Fruit fly (Drosophila melanogaster) whole organism, embryonic: Measurements from ENCODE around the gene Trim9.

Experiments used
- Bgb ChIP-seq: fragments of 200-800 bp; sonication (Bioruptor generic); IDR thresholded peaks from 2 replicates; pipeline ENCODE4 v1.3.6; 2022; ENCODE audit warnings: missing biosample characterization, missing genetic modification characterization; ENCODE audit not compliant: partially characterized antibody
- CG10274 ChIP-seq: fragments of 200-800 bp; sonication (Bioruptor generic); optimal IDR thresholded peaks from 3 replicates; lab custom pipeline; 2017; ENCODE audit warnings: missing biosample characterization, mild to moderate bottlenecking, missing genetic modification characterization
- CG10959 ChIP-seq: fragments of 200-800 bp; sonication (Bioruptor generic); IDR thresholded peaks from 2 replicates; pipeline ENCODE4 v1.3.6; 2022; ENCODE audit warnings: missing biosample characterization, missing genetic modification characterization
- CG12155 ChIP-seq: fragments of 200-800 bp; sonication (Bioruptor generic); optimal IDR thresholded peaks from 3 replicates; lab custom pipeline; 2016; ENCODE audit warnings: missing biosample characterization, missing genetic modification characterization
- CG14860 ChIP-seq: fragments of 200-800 bp; sonication (Bioruptor generic); IDR thresholded peaks from 3 replicates; pipeline ENCODE4 v1.3.6; 2022; ENCODE audit warnings: missing biosample characterization, missing genetic modification characterization; ENCODE audit not compliant: partially characterized antibody
- CG15601 ChIP-seq: fragments of 200-800 bp; sonication (Bioruptor generic); optimal IDR thresholded peaks from 3 replicates; lab custom pipeline; 2019; ENCODE audit warnings: missing biosample characterization, mild to moderate bottlenecking, missing genetic modification characterization, moderate library complexity
- CG16863 ChIP-seq: fragments of 200-800 bp; sonication (Bioruptor generic); optimal IDR thresholded peaks from 3 replicates; lab custom pipeline; 2016; ENCODE audit warnings: missing biosample characterization, missing genetic modification characterization
- CG17359 ChIP-seq: fragments of 200-800 bp; sonication (Bioruptor generic); optimal IDR thresholded peaks from 3 replicates; lab custom pipeline; 2018; ENCODE audit warnings: missing biosample characterization, mild to moderate bottlenecking, missing genetic modification characterization, moderate library complexity
- CG17802 ChIP-seq: fragments of 200-800 bp; sonication (Bioruptor generic); optimal IDR thresholded peaks from 2 replicates; lab custom pipeline; 2018; ENCODE audit warnings: missing biosample characterization, mild to moderate bottlenecking, missing genetic modification characterization, moderate library complexity
- CG2116 ChIP-seq: fragments of 200-800 bp; sonication (Bioruptor generic); optimal IDR thresholded peaks from 3 replicates; lab custom pipeline; 2018; ENCODE audit warnings: missing biosample characterization, mild to moderate bottlenecking, missing genetic modification characterization
- CG2129 ChIP-seq: fragments of 200-800 bp; sonication (Bioruptor generic); IDR thresholded peaks from 2 replicates; pipeline ENCODE4 v1.3.6; 2022; ENCODE audit warnings: missing biosample characterization, missing genetic modification characterization; ENCODE audit not compliant: partially characterized antibody
- CG2678 ChIP-seq: fragments of 200-800 bp; sonication (Bioruptor generic); optimal IDR thresholded peaks from 3 replicates; lab custom pipeline; 2019; ENCODE audit warnings: missing biosample characterization, mild to moderate bottlenecking, missing genetic modification characterization, moderate library complexity
- CG30403 ChIP-seq: fragments of 200-800 bp; sonication (Bioruptor generic); optimal IDR thresholded peaks from 3 replicates; lab custom pipeline; 2016; ENCODE audit warnings: missing biosample characterization, missing genetic modification characterization
- CG3065 ChIP-seq: fragments of 200-800 bp; sonication (Bioruptor generic); optimal IDR thresholded peaks from 2 replicates; lab custom pipeline; 2016; ENCODE audit warnings: missing biosample characterization, missing genetic modification characterization
- CG31441 ChIP-seq: fragments of 200-800 bp; sonication (Bioruptor generic); IDR thresholded peaks from 2 replicates; pipeline ENCODE4 v1.3.6; 2022; ENCODE audit warnings: missing biosample characterization, missing genetic modification characterization
- CG32532 ChIP-seq: fragments of 200-800 bp; sonication (Bioruptor generic); IDR thresholded peaks from 2 replicates; pipeline ENCODE4 v1.3.6; 2022; ENCODE audit warnings: missing biosample characterization, missing genetic modification characterization
- CG33213 ChIP-seq: fragments of 200-800 bp; sonication (Bioruptor generic); optimal IDR thresholded peaks from 3 replicates; lab custom pipeline; 2016; ENCODE audit warnings: missing biosample characterization, missing genetic modification characterization
- CG4820 ChIP-seq: fragments of 200-800 bp; sonication (Bioruptor generic); optimal IDR thresholded peaks from 3 replicates; lab custom pipeline; 2016; ENCODE audit warnings: missing biosample characterization, missing genetic modification characterization
- CG6791 ChIP-seq: fragments of 200-800 bp; sonication (Bioruptor generic); IDR thresholded peaks from 3 replicates; pipeline ENCODE4 v1.3.6; 2022; ENCODE audit warnings: missing biosample characterization, missing genetic modification characterization; ENCODE audit not compliant: partially characterized antibody
- CG8359 ChIP-seq: fragments of 200-800 bp; sonication (Bioruptor generic); optimal IDR thresholded peaks from 2 replicates; lab custom pipeline; 2017; ENCODE audit warnings: missing biosample characterization, mild to moderate bottlenecking, missing genetic modification characterization, borderline replicate concordance
- CG9215 ChIP-seq: fragments of 200-800 bp; sonication (Bioruptor generic); IDR thresholded peaks from 2 replicates; pipeline ENCODE4 v1.3.6; 2022; ENCODE audit warnings: missing biosample characterization, missing genetic modification characterization
- CG9817 ChIP-seq: fragments of 200-800 bp; sonication (Bioruptor generic); optimal IDR thresholded peaks from 2 replicates; lab custom pipeline; 2018; ENCODE audit warnings: missing biosample characterization, mild to moderate bottlenecking, missing genetic modification characterization, moderate library complexity
- Dip3 ChIP-seq: fragments of 200-800 bp; sonication (Bioruptor generic); optimal IDR thresholded peaks from 3 replicates; lab custom pipeline; 2016; ENCODE audit warnings: missing biosample characterization, missing genetic modification characterization
- Ets65A ChIP-seq: fragments of 200-800 bp; sonication (Bioruptor generic); peaks from one replicate; lab custom pipeline; 2016; ENCODE audit warnings: missing biosample characterization, missing genetic modification characterization
- HLH54F ChIP-seq: fragments of 200-800 bp; sonication (Bioruptor generic); optimal IDR thresholded peaks from 3 replicates; lab custom pipeline; 2016; ENCODE audit warnings: missing biosample characterization, missing genetic modification characterization
- Mad ChIP-seq: fragments of 200-800 bp; sonication (Bioruptor generic); optimal IDR thresholded peaks from 2 replicates; lab custom pipeline; 2016; ENCODE audit warnings: missing biosample characterization, missing genetic modification characterization
- Myb ChIP-seq: fragments of 200-800 bp; sonication (Bioruptor generic); optimal IDR thresholded peaks from 2 replicates; lab custom pipeline; 2016; ENCODE audit warnings: missing biosample characterization, missing genetic modification characterization
- Pdp1 ChIP-seq, 2 experiments: fragments of 200-800 bp; sonication (Bioruptor generic); optimal IDR thresholded peaks; 3 replicates each; lab custom pipeline; 2016; ENCODE audit warnings: missing biosample characterization in 2 of 2, missing genetic modification characterization in 2 of 2, mild to moderate bottlenecking in 1 of 2, moderate library complexity in 1 of 2
- btn ChIP-seq: fragments of 200-800 bp; sonication (Bioruptor generic); optimal IDR thresholded peaks from 2 replicates; lab custom pipeline; 2016; ENCODE audit warnings: missing biosample characterization, missing genetic modification characterization
- cato ChIP-seq: fragments of 200-800 bp; sonication (Bioruptor generic); optimal IDR thresholded peaks from 2 replicates; lab custom pipeline; 2016; ENCODE audit warnings: missing biosample characterization, missing genetic modification characterization, borderline replicate concordance
- cg ChIP-seq: fragments of 200-800 bp; sonication (Bioruptor generic); optimal IDR thresholded peaks from 3 replicates; lab custom pipeline; 2019; ENCODE audit warnings: missing biosample characterization, mild to moderate bottlenecking, missing genetic modification characterization, moderate library complexity
- cwo ChIP-seq: fragments of 200-800 bp; sonication (Bioruptor generic); optimal IDR thresholded peaks from 3 replicates; lab custom pipeline; 2017; ENCODE audit warnings: missing biosample characterization, missing genetic modification characterization, mild to moderate bottlenecking, moderate library complexity, missing genetic modification reagents
- fd96Cb ChIP-seq: fragments of 200-800 bp; sonication (Bioruptor generic); optimal IDR thresholded peaks from 2 replicates; lab custom pipeline; 2018; ENCODE audit warnings: missing biosample characterization, mild to moderate bottlenecking, missing genetic modification characterization, moderate library complexity
- gcm2 ChIP-seq: fragments of 200-800 bp; sonication (Bioruptor generic); optimal IDR thresholded peaks from 2 replicates; lab custom pipeline; 2016; ENCODE audit warnings: missing biosample characterization, missing genetic modification characterization
- grau ChIP-seq: fragments of 200-800 bp; optimal IDR thresholded peaks from 3 replicates; lab custom pipeline; 2019; ENCODE audit warnings: missing biosample characterization, mild to moderate bottlenecking, missing genetic modification characterization, moderate library complexity
- gt ChIP-seq: fragments of 200-800 bp; sonication (Bioruptor generic); IDR thresholded peaks from 2 replicates; pipeline ENCODE4 v1.3.6; 2022; ENCODE audit warnings: missing biosample characterization, missing genetic modification characterization
- hkb ChIP-seq, 2 experiments: fragments of 200-800 bp in 1 of 2; fragments of >200 bp in 1 of 2; sonication (Bioruptor generic) in 1 of 2; IDR thresholded peaks in 1 of 2; optimal IDR thresholded peaks in 1 of 2; 2 replicates each; pipeline versions ENCODE4 v1.3.6 to Lab custom; 2017 to 2022; ENCODE audit warnings: missing biosample characterization in 1 of 2, missing genetic modification characterization in 1 of 2
- ken ChIP-seq: fragments of 200-800 bp; sonication (Bioruptor generic); IDR thresholded peaks from 3 replicates; pipeline ENCODE4 v1.3.6; 2022; ENCODE audit warnings: missing biosample characterization, missing genetic modification characterization
- lbe ChIP-seq: fragments of 200-800 bp; sonication (Bioruptor generic); optimal IDR thresholded peaks from 2 replicates; lab custom pipeline; 2016; ENCODE audit warnings: missing biosample characterization, mild to moderate bottlenecking, missing genetic modification characterization
- nerfin-1 ChIP-seq: fragments of 200-800 bp; sonication (Bioruptor generic); optimal IDR thresholded peaks from 3 replicates; lab custom pipeline; 2019; ENCODE audit warnings: missing biosample characterization, mild to moderate bottlenecking, missing genetic modification characterization, moderate library complexity
- phol ChIP-seq: fragments of 200-800 bp; sonication (Bioruptor generic); optimal IDR thresholded peaks from 3 replicates; lab custom pipeline; 2018; ENCODE audit warnings: missing biosample characterization, mild to moderate bottlenecking, missing genetic modification characterization, moderate library complexity
- pnt ChIP-seq: fragments of 200-800 bp; sonication (Bioruptor generic); optimal IDR thresholded peaks from 3 replicates; lab custom pipeline; 2016; ENCODE audit warnings: missing biosample characterization, missing genetic modification characterization
- scrt ChIP-seq: fragments of 200-800 bp; sonication (Bioruptor generic); optimal IDR thresholded peaks from 2 replicates; lab custom pipeline; 2018; ENCODE audit warnings: missing biosample characterization, mild to moderate bottlenecking, missing genetic modification characterization, moderate library complexity
- slbo ChIP-seq: fragments of 200-800 bp; sonication (Bioruptor generic); IDR thresholded peaks from 2 replicates; pipeline ENCODE4 v1.3.6; 2022; ENCODE audit warnings: missing biosample characterization, missing genetic modification characterization
- slou ChIP-seq: fragments of 200-800 bp; sonication (Bioruptor generic); optimal IDR thresholded peaks from 3 replicates; lab custom pipeline; 2016; ENCODE audit warnings: missing biosample characterization, missing genetic modification characterization
- sqz ChIP-seq: fragments of 200-800 bp; sonication (Bioruptor generic); optimal IDR thresholded peaks from 3 replicates; lab custom pipeline; 2018; ENCODE audit warnings: missing biosample characterization, mild to moderate bottlenecking, missing genetic modification characterization
- sr ChIP-seq: fragments of 200-800 bp; sonication (Bioruptor generic); IDR thresholded peaks from 3 replicates; pipeline ENCODE4 v1.3.6; 2022; ENCODE audit warnings: missing biosample characterization, missing genetic modification characterization
- twi ChIP-seq: fragments of 200-800 bp; optimal IDR thresholded peaks from 2 replicates; lab custom pipeline; 2019; ENCODE audit warnings: missing biosample characterization, mild to moderate bottlenecking, missing genetic modification characterization, moderate library complexity
- unpg ChIP-seq: fragments of 200-800 bp; sonication (Bioruptor generic); optimal IDR thresholded peaks from 3 replicates; lab custom pipeline; 2018; ENCODE audit warnings: missing biosample characterization, mild to moderate bottlenecking, missing genetic modification characterization, moderate library complexity
- zen2 ChIP-seq: fragments of 200-800 bp; sonication (Bioruptor generic); IDR thresholded peaks from 3 replicates; pipeline ENCODE4 v1.3.6; 2022; ENCODE audit warnings: missing biosample characterization, missing genetic modification characterization; ENCODE audit not compliant: partially characterized antibody

Trim9 gene

dm6 chr2L:10543992-10544391, 691 bp upstream of the Trim9 start (continued):
- TF ChIP-seq CG9215 (no peak), CG6791 (GFP tag; lab: Robert Waterston, UW) (no peak), Bgb (GFP tag; lab: Robert Waterston, UW) (no peak), nerfin-1 (no peak), cg (no peak), sqz (GFP tag; lab: Kevin White, UChicago) (no peak), CG4820 (no peak), zen2 (GFP tag; lab: Robert Waterston, UW) (no peak), ken (peak; percentile 47; the same call in 1 of the 3 replicates), phol (tag; lab: Kevin White, UChicago) (peak; percentile 13), grau (tag; lab: Kevin White, UChicago) (peak; percentile 5), CG16863 (no peak), CG9817 (peak; percentile 16), CG17359 (tag; lab: Kevin White, UChicago) (peak; percentile 5), sr (GFP tag; lab: Robert Waterston, UW) (no peak), hkb (optimal IDR thresholded peaks at IDR 0.05; lab: Kevin White, UChicago) (no peak), hkb (GFP tag; IDR thresholded peaks at IDR 0.05; lab: Robert Waterston, UW) (peak; percentile 26; the same call in 1 of the 2 replicates), CG30403 (GFP tag; lab: Kevin White, UChicago) (no peak), Myb (no peak), CG8359 (no peak), cwo (GFP tag; lab: Kevin White, UChicago) (no peak), unpg (GFP tag; lab: Kevin White, UChicago) (peak; percentile 25), CG2678 (tag; lab: Kevin White, UChicago) (peak; percentile 24), Mad (no peak), lbe (GFP tag; lab: Kevin White, UChicago) (no peak), btn (GFP tag; lab: Kevin White, UChicago) (no peak), CG31441 (GFP tag; lab: Robert Waterston, UW) (no peak), CG10274 (no peak), gt (GFP tag; lab: Robert Waterston, UW) (no peak), scrt (GFP tag; lab: Kevin White, UChicago) (no peak), CG3065 (GFP tag; lab: Kevin White, UChicago) (no peak), twi (tag; lab: Kevin White, UChicago) (no peak), CG15601 (tag; lab: Kevin White, UChicago) (no peak), CG17802 (no peak), fd96Cb (tag; lab: Kevin White, UChicago) (no peak), slbo (GFP tag; lab: Robert Waterston, UW) (no peak), CG2129 (GFP tag; lab: Robert Waterston, UW) (no peak), Ets65A (GFP tag; lab: Kevin White, UChicago) (no peak), Dip3 (GFP tag; lab: Kevin White, UChicago) (no peak), cato (GFP tag; lab: Kevin White, UChicago) (no peak), CG10959 (GFP tag; lab: Robert Waterston, UW) (no peak), slou (no peak), gcm2 (GFP tag; lab: Kevin White, UChicago) (no peak), HLH54F (GFP tag; lab: Kevin White, UChicago) (no peak), CG2116 (no peak), CG12155 (GFP tag; lab: Kevin White, UChicago) (no peak), CG33213 (no peak), Pdp1 (GFP tag; optimal IDR thresholded peaks at IDR 0.05; lab: Kevin White, UChicago) (peak in 1 of 2 experiments; percentile 40), CG32532 (GFP tag; lab: Robert Waterston, UW) (no peak), pnt (GFP tag; lab: Kevin White, UChicago) (no peak), CG14860 (GFP tag; lab: Robert Waterston, UW) (no peak)
